Fruit fly (Drosophila melanogaster) whole organism, embryonic: Measurements from ENCODE around the gene CG12299.

ENCODE experiments used
- Asciz ChIP-seq: fragments of 200-800 bp; sonication (Bioruptor generic); optimal IDR thresholded peaks from 2 replicates; lab custom pipeline; 2017; ENCODE audit warnings: missing biosample characterization, mild to moderate bottlenecking, missing genetic modification characterization, missing genetic modification reagents
- Atf-2 ChIP-seq: fragments of 200-800 bp; sonication (Bioruptor generic); optimal IDR thresholded peaks from 2 replicates; lab custom pipeline; 2016; ENCODE audit warnings: missing biosample characterization, missing genetic modification characterization
- CG10321 ChIP-seq: fragments of 200-800 bp; sonication (Bioruptor generic); IDR thresholded peaks from 2 replicates; pipeline ENCODE4 v1.3.6; 2022; ENCODE audit warnings: missing biosample characterization, missing genetic modification characterization
- CG10431 ChIP-seq: fragments of 200-800 bp; sonication (Bioruptor generic); optimal IDR thresholded peaks from 3 replicates; lab custom pipeline; 2018; ENCODE audit warnings: missing biosample characterization, mild to moderate bottlenecking, missing genetic modification characterization
- CG11504 ChIP-seq: fragments of 200-800 bp; sonication (Bioruptor generic); optimal IDR thresholded peaks from 3 replicates; lab custom pipeline; 2019; ENCODE audit warnings: missing biosample characterization, mild to moderate bottlenecking, missing genetic modification characterization, moderate library complexity
- CG14860 ChIP-seq: fragments of 200-800 bp; sonication (Bioruptor generic); IDR thresholded peaks from 3 replicates; pipeline ENCODE4 v1.3.6; 2022; ENCODE audit warnings: missing biosample characterization, missing genetic modification characterization; ENCODE audit not compliant: partially characterized antibody
- CG15479 ChIP-seq: fragments of 200-800 bp; sonication (Bioruptor generic); optimal IDR thresholded peaks from 3 replicates; lab custom pipeline; 2019; ENCODE audit warnings: missing biosample characterization, mild to moderate bottlenecking, missing genetic modification characterization, moderate library complexity
- CG1603 ChIP-seq: fragments of 200-800 bp; sonication (Bioruptor generic); optimal IDR thresholded peaks from 2 replicates; lab custom pipeline; 2019; ENCODE audit warnings: missing biosample characterization, mild to moderate bottlenecking, missing genetic modification characterization, moderate library complexity
- CG16815 ChIP-seq: fragments of 200-800 bp; sonication (Bioruptor generic); optimal IDR thresholded peaks from 3 replicates; lab custom pipeline; 2017; ENCODE audit warnings: missing biosample characterization, mild to moderate bottlenecking, missing genetic modification characterization
- CG17802 ChIP-seq: fragments of 200-800 bp; sonication (Bioruptor generic); optimal IDR thresholded peaks from 2 replicates; lab custom pipeline; 2018; ENCODE audit warnings: missing biosample characterization, mild to moderate bottlenecking, missing genetic modification characterization, moderate library complexity
- CG2875 ChIP-seq: fragments of 200-800 bp; sonication (Bioruptor generic); optimal IDR thresholded peaks from 2 replicates; lab custom pipeline; 2017; ENCODE audit warnings: missing biosample characterization, mild to moderate bottlenecking, missing genetic modification characterization, missing genetic modification reagents
- CG2889 ChIP-seq: fragments of 200-800 bp; sonication (Bioruptor generic); IDR thresholded peaks from 3 replicates; pipeline ENCODE4 v1.3.6; 2022; ENCODE audit warnings: missing biosample characterization, missing genetic modification characterization
- CG30431 ChIP-seq: fragments of 200-800 bp; sonication (Bioruptor generic); optimal IDR thresholded peaks from 2 replicates; lab custom pipeline; 2017; ENCODE audit warnings: missing biosample characterization, missing genetic modification characterization
- CG31388 ChIP-seq: fragments of 200-800 bp; sonication (Bioruptor generic); optimal IDR thresholded peaks from 2 replicates; lab custom pipeline; 2016; ENCODE audit warnings: missing biosample characterization, missing genetic modification characterization
- CG7372 ChIP-seq: fragments of 200-800 bp; sonication (Bioruptor generic); IDR thresholded peaks from 2 replicates; pipeline ENCODE4 v1.3.6; 2022; ENCODE audit warnings: missing biosample characterization, missing genetic modification characterization
- CG7556 ChIP-seq: fragments of 200-800 bp; sonication (Bioruptor generic); optimal IDR thresholded peaks from 2 replicates; lab custom pipeline; 2017; ENCODE audit warnings: missing biosample characterization, mild to moderate bottlenecking, missing genetic modification characterization
- CG8290 ChIP-seq, 3 experiments: fragments of 200-800 bp; sonication (Bioruptor generic); optimal IDR thresholded peaks; 2 replicates each; lab custom pipeline; 2016 to 2019; ENCODE audit warnings: missing biosample characterization in 3 of 3, missing genetic modification characterization in 3 of 3, mild to moderate bottlenecking in 2 of 3, moderate library complexity in 1 of 3
- CG9215 ChIP-seq: fragments of 200-800 bp; sonication (Bioruptor generic); IDR thresholded peaks from 2 replicates; pipeline ENCODE4 v1.3.6; 2022; ENCODE audit warnings: missing biosample characterization, missing genetic modification characterization
- Camta ChIP-seq: fragments of 200-800 bp; sonication (Bioruptor generic); optimal IDR thresholded peaks from 2 replicates; lab custom pipeline; 2016; ENCODE audit warnings: missing biosample characterization, missing genetic modification characterization
- D19B ChIP-seq: fragments of 200-800 bp; sonication (Bioruptor generic); optimal IDR thresholded peaks from 2 replicates; lab custom pipeline; 2017; ENCODE audit warnings: missing biosample characterization, mild to moderate bottlenecking, missing genetic modification characterization
- Dad ChIP-seq: fragments of 200-800 bp; sonication (Bioruptor generic); optimal IDR thresholded peaks from 3 replicates; lab custom pipeline; 2016; ENCODE audit warnings: missing biosample characterization, missing genetic modification characterization
- Fer2 ChIP-seq: fragments of 200-800 bp; sonication (Bioruptor generic); optimal IDR thresholded peaks from 2 replicates; lab custom pipeline; 2018; ENCODE audit warnings: missing biosample characterization, mild to moderate bottlenecking, missing genetic modification characterization, moderate library complexity
- GATAe ChIP-seq: fragments of 200-800 bp; sonication (Bioruptor generic); conservative IDR thresholded peaks from 2 replicates; pipeline ENCODE4 v1.3.6; 2022; ENCODE audit warnings: missing biosample characterization, missing genetic modification characterization
- HLH3B ChIP-seq: fragments of 200-800 bp; sonication (Bioruptor generic); IDR thresholded peaks from 2 replicates; pipeline ENCODE4 v1.3.6; 2022; ENCODE audit warnings: missing biosample characterization, missing genetic modification characterization
- Hand ChIP-seq: fragments of 200-800 bp; sonication (Bioruptor generic); optimal IDR thresholded peaks from 2 replicates; lab custom pipeline; 2017; ENCODE audit warnings: mild to moderate bottlenecking, missing biosample characterization, missing genetic modification reagents, missing genetic modification characterization
- Lhr ChIP-seq: fragments of 200-800 bp; sonication (Bioruptor generic); optimal IDR thresholded peaks from 3 replicates; lab custom pipeline; 2017; ENCODE audit warnings: mild to moderate bottlenecking, missing biosample characterization, missing genetic modification reagents, missing genetic modification characterization
- Lpt ChIP-seq: fragments of >200 bp; optimal IDR thresholded peaks from 2 replicates; lab custom pipeline; 2018; ENCODE audit warnings: missing biosample characterization, missing genetic modification characterization
- Scr ChIP-seq: fragments of 200-800 bp; sonication (Bioruptor generic); IDR thresholded peaks from 2 replicates; pipeline ENCODE4 v1.3.6; 2022; ENCODE audit warnings: missing biosample characterization, missing genetic modification characterization; ENCODE audit not compliant: partially characterized antibody
- Sox102F ChIP-seq: fragments of 200-800 bp; sonication (Bioruptor generic); optimal IDR thresholded peaks from 2 replicates; lab custom pipeline; 2018; ENCODE audit warnings: missing biosample characterization, mild to moderate bottlenecking, missing genetic modification characterization, moderate library complexity
- Vsx1 ChIP-seq: fragments of 200-800 bp; sonication (Bioruptor generic); optimal IDR thresholded peaks from 2 replicates; lab custom pipeline; 2017; ENCODE audit warnings: missing biosample characterization, mild to moderate bottlenecking, missing genetic modification characterization, missing genetic modification reagents
- aop ChIP-seq: fragments of 200-800 bp; sonication (Bioruptor generic); IDR thresholded peaks from 2 replicates; pipeline ENCODE4 v1.3.6; 2022; ENCODE audit warnings: missing biosample characterization, missing genetic modification characterization
- cato ChIP-seq: fragments of 200-800 bp; sonication (Bioruptor generic); optimal IDR thresholded peaks from 2 replicates; lab custom pipeline; 2016; ENCODE audit warnings: missing biosample characterization, missing genetic modification characterization, borderline replicate concordance
- cwo ChIP-seq: fragments of 200-800 bp; sonication (Bioruptor generic); optimal IDR thresholded peaks from 3 replicates; lab custom pipeline; 2017; ENCODE audit warnings: missing biosample characterization, missing genetic modification characterization, mild to moderate bottlenecking, moderate library complexity, missing genetic modification reagents
- danr ChIP-seq: fragments of 200-800 bp; sonication (Bioruptor generic); IDR thresholded peaks from 2 replicates; pipeline ENCODE4 v1.3.6; 2022; ENCODE audit warnings: missing biosample characterization, missing genetic modification characterization
- dati ChIP-seq: fragments of 200-800 bp; sonication (Bioruptor generic); IDR thresholded peaks from 2 replicates; pipeline ENCODE4 v1.3.6; 2022; ENCODE audit warnings: missing biosample characterization, missing genetic modification characterization
- ewg ChIP-seq: fragments of 200-800 bp; sonication (Bioruptor generic); optimal IDR thresholded peaks from 3 replicates; lab custom pipeline; 2017; ENCODE audit warnings: mild to moderate bottlenecking, missing biosample characterization, missing genetic modification reagents, missing genetic modification characterization
- gem ChIP-seq: fragments of 200-800 bp; sonication (Bioruptor generic); optimal IDR thresholded peaks from 2 replicates; lab custom pipeline; 2019; ENCODE audit warnings: missing biosample characterization, mild to moderate bottlenecking, missing genetic modification characterization, moderate library complexity
- kah ChIP-seq: fragments of 200-800 bp; sonication (Bioruptor generic); optimal IDR thresholded peaks from 2 replicates; lab custom pipeline; 2018; ENCODE audit warnings: missing biosample characterization, mild to moderate bottlenecking, missing genetic modification characterization
- lbe ChIP-seq: fragments of 200-800 bp; sonication (Bioruptor generic); optimal IDR thresholded peaks from 2 replicates; lab custom pipeline; 2016; ENCODE audit warnings: missing biosample characterization, mild to moderate bottlenecking, missing genetic modification characterization
- otp ChIP-seq: fragments of 200-800 bp; sonication (Bioruptor generic); IDR thresholded peaks from 3 replicates; pipeline ENCODE4, ENCODE4 v1.3.6; 2022; ENCODE audit warnings: missing biosample characterization, missing genetic modification characterization
- peb ChIP-seq: fragments of 200-800 bp; sonication (Bioruptor generic); IDR thresholded peaks from 2 replicates; pipeline ENCODE4 v1.3.6; 2022; ENCODE audit warnings: missing biosample characterization, missing genetic modification characterization
- pros ChIP-seq: fragments of 200-800 bp; sonication (Bioruptor generic); optimal IDR thresholded peaks from 3 replicates; lab custom pipeline; 2019; ENCODE audit warnings: missing biosample characterization, mild to moderate bottlenecking, missing genetic modification characterization, moderate library complexity
- pzg ChIP-seq: fragments of 200-800 bp; sonication (Bioruptor generic); optimal IDR thresholded peaks from 3 replicates; lab custom pipeline; 2018; ENCODE audit warnings: missing biosample characterization, mild to moderate bottlenecking, missing genetic modification characterization, moderate library complexity
- row ChIP-seq: fragments of 200-800 bp; sonication (Bioruptor generic); IDR thresholded peaks from 3 replicates; pipeline ENCODE4 v1.3.6; 2022; ENCODE audit warnings: missing biosample characterization, missing genetic modification characterization
- schlank ChIP-seq: fragments of 200-800 bp; sonication (Bioruptor generic); optimal IDR thresholded peaks from 2 replicates; lab custom pipeline; 2018; ENCODE audit warnings: missing biosample characterization, mild to moderate bottlenecking, missing genetic modification characterization
- tup ChIP-seq: fragments of 200-800 bp; sonication (Bioruptor generic); optimal IDR thresholded peaks from 2 replicates; lab custom pipeline; 2016; ENCODE audit warnings: missing biosample characterization, mild to moderate bottlenecking, missing genetic modification characterization, moderate library complexity
- unc-4 ChIP-seq: fragments of 200-800 bp; sonication (Bioruptor generic); IDR thresholded peaks from 2 replicates; pipeline ENCODE4 v1.3.6; 2022; ENCODE audit warnings: missing biosample characterization, missing genetic modification characterization; ENCODE audit not compliant: partially characterized antibody
- vnd ChIP-seq: fragments of 200-800 bp; sonication (Bioruptor generic); IDR thresholded peaks from 3 replicates; pipeline ENCODE4 v1.3.6; 2022; ENCODE audit warnings: missing biosample characterization, missing genetic modification characterization; ENCODE audit not compliant: partially characterized antibody
- wdn ChIP-seq: fragments of 200-800 bp; sonication (Bioruptor generic); IDR thresholded peaks from 2 replicates; pipeline ENCODE4 v1.3.6; 2022; ENCODE audit warnings: missing biosample characterization, missing genetic modification characterization

Gene CG12299

dm6 chr2L:10760422-10761166, 23.4 kb downstream of the CG12299 start, which contains the start of gene CG6495 (continued):
- TF ChIP-seq CG14860 (GFP tag; lab: Robert Waterston, UW) (no peak), otp (GFP tag; lab: Robert Waterston, UW) (no peak), peb (GFP tag; lab: Robert Waterston, UW) (no peak), Hand (GFP tag; lab: Kevin White, UChicago) (peak; percentile 63), schlank (tag; lab: Kevin White, UChicago) (no peak), pros (no peak), CG2875 (GFP tag; lab: Kevin White, UChicago) (no peak), CG31388 (GFP tag; lab: Kevin White, UChicago) (no peak), ewg (no peak), Atf-2 (GFP tag; lab: Kevin White, UChicago) (no peak), aop (no peak), gem (tag; lab: Kevin White, UChicago) (peak; percentile 80), row (GFP tag; lab: Robert Waterston, UW) (peak; percentile 76), CG10321 (GFP tag; lab: Robert Waterston, UW) (no peak), wdn (no peak), Scr (no peak), tup (no peak), kah (GFP tag; lab: Kevin White, UChicago) (no peak), Fer2 (tag; lab: Kevin White, UChicago) (no peak), CG30431 (GFP tag; lab: Kevin White, UChicago) (no peak), CG7556 (GFP tag; lab: Kevin White, UChicago) (peak; percentile 85), Dad (GFP tag; lab: Kevin White, UChicago) (no peak), Lpt (GFP tag; lab: Kevin White, UChicago) (no peak), unc-4 (GFP tag; lab: Robert Waterston, UW) (no peak), Asciz (GFP tag; lab: Kevin White, UChicago) (no peak), CG2889 (GFP tag; lab: Robert Waterston, UW) (no peak), Vsx1 (GFP tag; lab: Kevin White, UChicago) (peak; percentile 17), cwo (peak; percentile 63), cato (GFP tag; lab: Kevin White, UChicago) (no peak), CG7372 (GFP tag; lab: Robert Waterston, UW) (no peak), danr (no peak), vnd (no peak), CG9215 (no peak), Camta (GFP tag; lab: Kevin White, UChicago) (no peak), CG16815 (no peak), D19B (GFP tag; lab: Kevin White, UChicago) (no peak), CG17802 (tag; lab: Kevin White, UChicago) (no peak), CG15479 (GFP tag; lab: Kevin White, UChicago) (no peak), lbe (GFP tag; lab: Kevin White, UChicago) (no peak), CG8290 (GFP tag; optimal IDR thresholded peaks at IDR 0.05; lab: Kevin White, UChicago) (no peak), CG8290 (tag; optimal IDR thresholded peaks at IDR 0.05; lab: Kevin White, UChicago) (no peak), dati (GFP tag; lab: Robert Waterston, UW) (no peak), Sox102F (GFP tag; lab: Kevin White, UChicago) (peak; percentile 71), Lhr (GFP tag; lab: Kevin White, UChicago) (no peak), CG10431 (no peak), pzg (GFP tag; lab: Kevin White, UChicago) (peak; percentile 19), CG11504 (peak; percentile 78), GATAe (GFP tag; lab: Robert Waterston, UW) (no peak), CG1603 (tag; lab: Kevin White, UChicago) (no peak), HLH3B (peak; percentile 63)
